1 fruit fly cellular context compared by ENCODE assay signal in the genomic region with DNA sequence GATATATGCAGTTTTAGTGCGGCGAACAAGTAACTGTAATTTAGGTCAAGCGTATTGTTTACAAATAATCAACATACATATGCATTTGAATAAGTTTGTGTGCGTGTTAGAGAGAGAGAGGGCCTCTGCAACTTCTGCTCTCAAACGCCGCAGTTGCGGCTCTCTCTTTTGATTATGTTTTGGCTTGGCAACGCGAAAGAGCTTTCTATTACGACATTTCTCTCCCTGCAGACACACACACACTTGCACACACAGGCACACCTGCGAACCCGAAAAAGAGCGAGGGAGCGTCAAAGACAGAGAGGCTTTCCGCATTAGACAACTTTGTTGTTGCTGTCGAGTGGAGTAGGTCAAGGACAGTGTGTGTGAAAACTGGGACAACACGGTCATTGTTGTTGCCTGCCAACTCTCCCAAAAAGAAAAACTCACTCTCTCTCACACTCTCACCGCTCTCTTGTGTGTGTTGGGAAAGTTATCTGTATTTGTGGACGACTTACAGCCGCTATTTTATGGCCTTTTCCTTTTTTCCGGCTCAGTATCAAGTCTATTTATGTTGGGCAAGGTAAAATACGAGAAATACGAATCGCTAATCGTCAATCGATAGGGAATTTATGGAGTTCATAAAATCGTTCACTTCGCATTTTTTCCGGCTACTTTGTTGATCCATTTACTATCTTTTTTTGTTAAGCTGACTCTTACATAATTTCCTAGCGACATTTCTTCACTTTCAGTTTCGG.
TF ChIP-seq lines count a peak whose summit lies in the region.

No protein-coding gene starts in this region.

TF ChIP-seq in whole organism, embryonic, 481 proteins besides CTCF, POLR2A, EP300 and RAD21 (continued from another document and continues in another):
- no peak for TF ChIP-seq CG17328 (GFP tag; IDR thresholded peaks at IDR 0.05; lab: Robert Waterston, UW)
- no peak for TF ChIP-seq CG7372 (GFP tag; IDR thresholded peaks at IDR 0.05; lab: Robert Waterston, UW)
- TF ChIP-seq CG2712 (tag; optimal IDR thresholded peaks at IDR 0.05; lab: Kevin White, UChicago): no peak
- no peak for TF ChIP-seq CG11456 (GFP tag; IDR thresholded peaks at IDR 0.05; lab: Robert Waterston, UW)
- TF ChIP-seq CG2129 (GFP tag; IDR thresholded peaks at IDR 0.05; lab: Robert Waterston, UW; ENCODE audit: partially characterized antibody): no peak
- TF ChIP-seq CG43689 (GFP tag; IDR thresholded peaks at IDR 0.05; lab: Robert Waterston, UW): no peak
- no peak for TF ChIP-seq Dip3 (GFP tag; optimal IDR thresholded peaks at IDR 0.05; lab: Kevin White, UChicago)
- no peak for TF ChIP-seq cad (GFP tag; optimal IDR thresholded peaks at IDR 0.05; lab: Kevin White, UChicago)
- TF ChIP-seq toy (GFP tag; IDR thresholded peaks at IDR 0.05; lab: Robert Waterston, UW): no peak
- no peak; the same call in 1 of the 2 replicates for TF ChIP-seq CG14014 (GFP tag; IDR thresholded peaks at IDR 0.05; lab: Robert Waterston, UW)
- no peak for TF ChIP-seq CG34224 (GFP tag; IDR thresholded peaks at IDR 0.05; lab: Robert Waterston, UW; ENCODE audit: partially characterized antibody)
- TF ChIP-seq Fer1 (GFP tag; optimal IDR thresholded peaks at IDR 0.05; lab: Kevin White, UChicago): peak; percentile 52
- no peak for TF ChIP-seq gcm2 (GFP tag; optimal IDR thresholded peaks at IDR 0.05; lab: Kevin White, UChicago)
- no peak for TF ChIP-seq CG18619 (GFP tag; optimal IDR thresholded peaks at IDR 0.05; lab: Kevin White, UChicago)
- no peak for TF ChIP-seq nom (GFP tag; optimal IDR thresholded peaks at IDR 0.05; lab: Kevin White, UChicago)
- no peak for TF ChIP-seq zfh2 (GFP tag; optimal IDR thresholded peaks at IDR 0.05; lab: Kevin White, UChicago)
- TF ChIP-seq Mrtf (GFP tag; IDR thresholded peaks at IDR 0.05; lab: Robert Waterston, UW): no peak
- TF ChIP-seq az2 (GFP tag; optimal IDR thresholded peaks at IDR 0.05; lab: Kevin White, UChicago): no peak
- TF ChIP-seq scrt (GFP tag; optimal IDR thresholded peaks at IDR 0.05; lab: Kevin White, UChicago): peak; percentile 38
- no peak for TF ChIP-seq CG17829 (tag; optimal IDR thresholded peaks at IDR 0.05; lab: Kevin White, UChicago)
- no peak for TF ChIP-seq pho (GFP tag; optimal IDR thresholded peaks at IDR 0.05; lab: Kevin White, UChicago)
- no peak for TF ChIP-seq CG30020 (tag; optimal IDR thresholded peaks at IDR 0.05; lab: Kevin White, UChicago)
- no peak for TF ChIP-seq Oli (tag; optimal IDR thresholded peaks at IDR 0.05; lab: Kevin White, UChicago)
- no peak for TF ChIP-seq CG4424 (GFP tag; optimal IDR thresholded peaks at IDR 0.05; lab: Kevin White, UChicago)
- TF ChIP-seq CG14050 (GFP tag; IDR thresholded peaks at IDR 0.05; lab: Robert Waterston, UW): no peak; the same call in 2 of the 3 replicates
- no peak for TF ChIP-seq CG13123 (GFP tag; optimal IDR thresholded peaks at IDR 0.05; lab: Kevin White, UChicago)
- no peak for TF ChIP-seq CG10654 (GFP tag; optimal IDR thresholded peaks at IDR 0.05; lab: Kevin White, UChicago)
- TF ChIP-seq ab (GFP tag; optimal IDR thresholded peaks at IDR 0.05; lab: Kevin White, UChicago): no peak
- TF ChIP-seq gfzf (GFP tag; optimal IDR thresholded peaks at IDR 0.05; lab: Kevin White, UChicago): no peak
- TF ChIP-seq org-1 (GFP tag; optimal IDR thresholded peaks at IDR 0.05; lab: Kevin White, UChicago): no peak
- no peak for TF ChIP-seq Abd-B (GFP tag; optimal IDR thresholded peaks at IDR 0.05; lab: Kevin White, UChicago)
- no peak for TF ChIP-seq Antp (GFP tag; optimal IDR thresholded peaks at IDR 0.05; lab: Kevin White, UChicago)
- no peak for TF ChIP-seq H2.0 (GFP tag; IDR thresholded peaks at IDR 0.05; lab: Robert Waterston, UW)
- no peak for TF ChIP-seq CG7357 (GFP tag; IDR thresholded peaks at IDR 0.05; lab: Robert Waterston, UW)
- TF ChIP-seq mld (GFP tag; IDR thresholded peaks at IDR 0.05; lab: Robert Waterston, UW; ENCODE audit: partially characterized antibody): no peak
- no peak for TF ChIP-seq Rfx (GFP tag; IDR thresholded peaks at IDR 0.05; lab: Robert Waterston, UW)
- TF ChIP-seq dysf (GFP tag; IDR thresholded peaks at IDR 0.05; lab: Robert Waterston, UW): 0 out of 3 replicates have a peak, but pooled peaks have one; percentile 20
- no peak for TF ChIP-seq ac (GFP tag; optimal IDR thresholded peaks at IDR 0.05; lab: Kevin White, UChicago)
- TF ChIP-seq D19B (GFP tag; optimal IDR thresholded peaks at IDR 0.05; lab: Kevin White, UChicago): no peak
- TF ChIP-seq Optix (GFP tag; IDR thresholded peaks at IDR 0.05; lab: Robert Waterston, UW): no peak; the same call in 2 of the 3 replicates
- no peak for TF ChIP-seq chm (GFP tag; IDR thresholded peaks at IDR 0.05; lab: Robert Waterston, UW)
- TF ChIP-seq dimm (GFP tag; IDR thresholded peaks at IDR 0.05; lab: Robert Waterston, UW): no peak
- TF ChIP-seq grn (GFP tag; optimal IDR thresholded peaks at IDR 0.05; lab: Kevin White, UChicago): no peak
- TF ChIP-seq Awh (GFP tag; IDR thresholded peaks at IDR 0.05; lab: Robert Waterston, UW): no peak
- TF ChIP-seq CG18262 (tag; optimal IDR thresholded peaks at IDR 0.05; lab: Kevin White, UChicago): no peak
- TF ChIP-seq CG4820 (GFP tag; optimal IDR thresholded peaks at IDR 0.05; lab: Kevin White, UChicago): no peak
- no peak for TF ChIP-seq repo (GFP tag; optimal IDR thresholded peaks at IDR 0.05; lab: Kevin White, UChicago)
- TF ChIP-seq CG10565 (GFP tag; optimal IDR thresholded peaks at IDR 0.05; lab: Kevin White, UChicago): no peak
- TF ChIP-seq HLH4C (GFP tag; IDR thresholded peaks at IDR 0.05; lab: Robert Waterston, UW; ENCODE audit: partially characterized antibody): no peak
- TF ChIP-seq CG2678 (tag; optimal IDR thresholded peaks at IDR 0.05; lab: Kevin White, UChicago): no peak
- no peak for TF ChIP-seq CG16779 (GFP tag; IDR thresholded peaks at IDR 0.05; lab: Robert Waterston, UW)
- TF ChIP-seq unc-4 (GFP tag; IDR thresholded peaks at IDR 0.05; lab: Robert Waterston, UW; ENCODE audit: partially characterized antibody): no peak
- no peak for TF ChIP-seq CG18599 (GFP tag; optimal IDR thresholded peaks at IDR 0.05; lab: Kevin White, UChicago)
- TF ChIP-seq zfh1 (GFP tag; IDR thresholded peaks at IDR 0.05; lab: Robert Waterston, UW): no peak
- no peak for TF ChIP-seq fd3F (GFP tag; optimal IDR thresholded peaks at IDR 0.05; lab: Kevin White, UChicago)
- no peak for TF ChIP-seq phol (tag; optimal IDR thresholded peaks at IDR 0.05; lab: Kevin White, UChicago)
- TF ChIP-seq CG17568 (GFP tag; optimal IDR thresholded peaks at IDR 0.05; lab: Kevin White, UChicago): no peak
- no peak for TF ChIP-seq Drgx (GFP tag; IDR thresholded peaks at IDR 0.05; lab: Robert Waterston, UW)
- TF ChIP-seq gem (tag; optimal IDR thresholded peaks at IDR 0.05; lab: Kevin White, UChicago): no peak
- no peak for TF ChIP-seq Dref (GFP tag; IDR thresholded peaks at IDR 0.05; lab: Robert Waterston, UW)
- no peak for TF ChIP-seq gce (GFP tag; IDR thresholded peaks at IDR 0.05; lab: Robert Waterston, UW)
- no peak for TF ChIP-seq CG6813 (GFP tag; optimal IDR thresholded peaks at IDR 0.05; lab: Kevin White, UChicago)
- no peak for TF ChIP-seq fru (optimal IDR thresholded peaks at IDR 0.05; lab: Kevin White, UChicago)
- no peak for TF ChIP-seq danr (GFP tag; IDR thresholded peaks at IDR 0.05; lab: Robert Waterston, UW)
- no peak for TF ChIP-seq pnt (GFP tag; optimal IDR thresholded peaks at IDR 0.05; lab: Kevin White, UChicago)
- no peak for TF ChIP-seq Doc3 (GFP tag; IDR thresholded peaks at IDR 0.05; lab: Robert Waterston, UW; ENCODE audit: partially characterized antibody)
- no peak for TF ChIP-seq tup (GFP tag; optimal IDR thresholded peaks at IDR 0.05; lab: Kevin White, UChicago)
- TF ChIP-seq Gug (GFP tag; IDR thresholded peaks at IDR 0.05; lab: Robert Waterston, UW): no peak
- no peak for TF ChIP-seq CG17361 (GFP tag; IDR thresholded peaks at IDR 0.05; lab: Robert Waterston, UW)
- no peak for TF ChIP-seq Ssrp (tag; optimal IDR thresholded peaks at IDR 0.05; lab: Kevin White, UChicago)
- no peak for TF ChIP-seq CG2202 (tag; optimal IDR thresholded peaks at IDR 0.05; lab: Kevin White, UChicago)
- no peak for TF ChIP-seq Chrac-16 (GFP tag; optimal IDR thresholded peaks at IDR 0.05; lab: Kevin White, UChicago)
- no peak for TF ChIP-seq Sry-δ (GFP tag; optimal IDR thresholded peaks at IDR 0.05; lab: Kevin White, UChicago)
- TF ChIP-seq CG3163 (GFP tag; optimal IDR thresholded peaks at IDR 0.05; lab: Kevin White, UChicago): peak; percentile 6
- no peak for TF ChIP-seq MESR4 (GFP tag; optimal IDR thresholded peaks at IDR 0.05; lab: Kevin White, UChicago)
- no peak for TF ChIP-seq E2f2 (GFP tag; IDR thresholded peaks at IDR 0.05; lab: Robert Waterston, UW)
- TF ChIP-seq Hr51 (GFP tag; optimal IDR thresholded peaks at IDR 0.05; lab: Kevin White, UChicago): no peak
- no peak for TF ChIP-seq hb (GFP tag; IDR thresholded peaks at IDR 0.05; lab: Robert Waterston, UW; ENCODE audit: partially characterized antibody)
- no peak for TF ChIP-seq NK7.1 (GFP tag; optimal IDR thresholded peaks at IDR 0.05; lab: Kevin White, UChicago)
- peak; percentile 89 to 96 for TF ChIP-seq Trl (optimal IDR thresholded peaks at IDR 0.05; lab: Kevin White, UChicago)
- TF ChIP-seq Trl (GFP tag; optimal IDR thresholded peaks at IDR 0.05; lab: Kevin White, UChicago): no peak
- TF ChIP-seq CG10979 (tag; optimal IDR thresholded peaks at IDR 0.05; lab: Kevin White, UChicago): no peak
- TF ChIP-seq dmrt11E (tag; optimal IDR thresholded peaks at IDR 0.05; lab: Kevin White, UChicago): no peak
- no peak for TF ChIP-seq CG1792 (GFP tag; optimal IDR thresholded peaks at IDR 0.05; lab: Kevin White, UChicago)
- no peak for TF ChIP-seq chif (GFP tag; optimal IDR thresholded peaks at IDR 0.05; lab: Kevin White, UChicago)
- TF ChIP-seq CG3838 (GFP tag; optimal IDR thresholded peaks at IDR 0.05; lab: Kevin White, UChicago): no peak
- TF ChIP-seq CG31388 (GFP tag; optimal IDR thresholded peaks at IDR 0.05; lab: Kevin White, UChicago): no peak
- TF ChIP-seq Vsx1 (GFP tag; optimal IDR thresholded peaks at IDR 0.05; lab: Kevin White, UChicago): no peak
- TF ChIP-seq gsb (GFP tag; IDR thresholded peaks at IDR 0.05; lab: Robert Waterston, UW): no peak
- no peak for TF ChIP-seq CG33557 (GFP tag; optimal IDR thresholded peaks at IDR 0.05; lab: Kevin White, UChicago)
- no peak for TF ChIP-seq lola (GFP tag; optimal IDR thresholded peaks at IDR 0.05; lab: Kevin White, UChicago)
- no peak for TF ChIP-seq Hmr (GFP tag; optimal IDR thresholded peaks at IDR 0.05; lab: Kevin White, UChicago)
- TF ChIP-seq CG6654 (GFP tag; optimal IDR thresholded peaks at IDR 0.05; lab: Kevin White, UChicago): no peak
- no peak for TF ChIP-seq CG2889 (GFP tag; IDR thresholded peaks at IDR 0.05; lab: Robert Waterston, UW)
- no peak for TF ChIP-seq btn (GFP tag; optimal IDR thresholded peaks at IDR 0.05; lab: Kevin White, UChicago)
- TF ChIP-seq Atf6 (GFP tag; IDR thresholded peaks at IDR 0.05; lab: Robert Waterston, UW): peak; percentile 27; the same call in 1 of the 2 replicates
- TF ChIP-seq esg (GFP tag; conservative IDR thresholded peaks at IDR 0.05; lab: Robert Waterston, UW): no peak
- no peak for TF ChIP-seq slp2 (GFP tag; optimal IDR thresholded peaks at IDR 0.05; lab: Kevin White, UChicago)
- no peak for TF ChIP-seq crp (GFP tag; optimal IDR thresholded peaks at IDR 0.05; lab: Kevin White, UChicago)
- no peak for TF ChIP-seq CG14667 (GFP tag; IDR thresholded peaks at IDR 0.05; lab: Robert Waterston, UW)
- no peak for TF ChIP-seq CG9876 (GFP tag; optimal IDR thresholded peaks at IDR 0.05; lab: Kevin White, UChicago)
- TF ChIP-seq Adf1 (GFP tag; IDR thresholded peaks at IDR 0.05; lab: Robert Waterston, UW): peak; percentile 75
- TF ChIP-seq CG9727 (GFP tag; optimal IDR thresholded peaks at IDR 0.05; lab: Kevin White, UChicago): no peak
- TF ChIP-seq Hr78 (GFP tag; optimal IDR thresholded peaks at IDR 0.05; lab: Kevin White, UChicago): peak in 1 of 2 experiments; percentile 33
- no peak for TF ChIP-seq CG14860 (GFP tag; IDR thresholded peaks at IDR 0.05; lab: Robert Waterston, UW; ENCODE audit: partially characterized antibody)
- no peak for TF ChIP-seq B-H2 (GFP tag; optimal IDR thresholded peaks at IDR 0.05; lab: Kevin White, UChicago)
- no peak for TF ChIP-seq tin (GFP tag; optimal IDR thresholded peaks at IDR 0.05; lab: Kevin White, UChicago)
- TF ChIP-seq Bteb2 (GFP tag; optimal IDR thresholded peaks at IDR 0.05; lab: Kevin White, UChicago): no peak
- TF ChIP-seq ATbp (GFP tag; optimal IDR thresholded peaks at IDR 0.05; lab: Kevin White, UChicago): no peak
- TF ChIP-seq CG4360 (GFP tag; IDR thresholded peaks at IDR 0.05; lab: Robert Waterston, UW): peak; percentile 77
- TF ChIP-seq zen (tag; optimal IDR thresholded peaks at IDR 0.05; lab: Kevin White, UChicago): no peak
- TF ChIP-seq CG1832 (GFP tag; optimal IDR thresholded peaks at IDR 0.05; lab: Kevin White, UChicago): no peak
- TF ChIP-seq NFAT (GFP tag; IDR thresholded peaks at IDR 0.05; lab: Robert Waterston, UW): no peak
- TF ChIP-seq CG31224 (GFP tag; IDR thresholded peaks at IDR 0.05; lab: Robert Waterston, UW): no peak
- no peak for TF ChIP-seq CG4328 (GFP tag; optimal IDR thresholded peaks at IDR 0.05; lab: Kevin White, UChicago)
- peak in 1 of 2 experiments; percentile 91 for TF ChIP-seq Pdp1 (GFP tag; optimal IDR thresholded peaks at IDR 0.05; lab: Kevin White, UChicago)
- no peak for TF ChIP-seq h (optimal IDR thresholded peaks at IDR 0.05; lab: Kevin White, UChicago)
- peak; percentile 79; the same call in 2 of the 3 replicates for TF ChIP-seq z (GFP tag; IDR thresholded peaks at IDR 0.05; lab: Robert Waterston, UW)
- no peak for TF ChIP-seq lmd (GFP tag; IDR thresholded peaks at IDR 0.05; lab: Robert Waterston, UW)
- no peak for TF ChIP-seq odd (GFP tag; optimal IDR thresholded peaks at IDR 0.05; lab: Kevin White, UChicago)
- no peak for TF ChIP-seq lov (optimal IDR thresholded peaks at IDR 0.05; lab: Kevin White, UChicago)
- TF ChIP-seq lov (GFP tag; IDR thresholded peaks at IDR 0.05; lab: Robert Waterston, UW): 0 out of 3 replicates have a peak, but pooled peaks have one; percentile 68
- no peak for TF ChIP-seq Mes4 (GFP tag; optimal IDR thresholded peaks at IDR 0.05; lab: Kevin White, UChicago)
- no peak for TF ChIP-seq trh (GFP tag; optimal IDR thresholded peaks at IDR 0.05; lab: Kevin White, UChicago)
- TF ChIP-seq CG4617 (GFP tag; optimal IDR thresholded peaks at IDR 0.05; lab: Kevin White, UChicago; ENCODE audit: borderline replicate concordance): no peak
- no peak for TF ChIP-seq CG13775 (GFP tag; optimal IDR thresholded peaks at IDR 0.05; lab: Kevin White, UChicago)
- TF ChIP-seq abd-A (tag; optimal IDR thresholded peaks at IDR 0.05; lab: Kevin White, UChicago): peak; percentile 77
- TF ChIP-seq sqz (GFP tag; optimal IDR thresholded peaks at IDR 0.05; lab: Kevin White, UChicago): peak; percentile 36
- TF ChIP-seq HmgZ (tag; optimal IDR thresholded peaks at IDR 0.05; lab: Kevin White, UChicago): no peak
